Worm (Caenorhabditis elegans): ENCODE results near the gene ZK686.3.

- no peak for TF ChIP-seq rnt-1 (tag; optimal IDR thresholded peaks at IDR 0.05)
- no peak for TF ChIP-seq swsn-7 (tag; optimal IDR thresholded peaks at IDR 0.05)
- no peak for TF ChIP-seq nhr-19 (GFP tag; conservative IDR thresholded peaks at IDR 0.05)
Measured at ce11 chrIII:7762250-7762649, 6.6 kb downstream of the ZK686.3 start.

Measured in whole organism, L1 larva.